Fruit fly (Drosophila melanogaster): ENCODE measurements around the gene Ythdf.
A peak's percentile ranks its signal among the peaks of the same experiment; 100 is the strongest.

The Ythdf gene

dm6 chr3R:25004763-25005162 is 34.3 kb downstream of the Ythdf start (continued):
- TF ChIP-seq OdsH (GFP tag; optimal IDR thresholded peaks at IDR 0.05) (peak; percentile 63), CG3032 (tag; optimal IDR thresholded peaks at IDR 0.05) (no peak), CG6854 (GFP tag; optimal IDR thresholded peaks at IDR 0.05) (no peak), lz (GFP tag; optimal IDR thresholded peaks at IDR 0.05) (no peak), cyc (GFP tag; optimal IDR thresholded peaks at IDR 0.05) (peak; percentile 30), CG31627 (GFP tag; optimal IDR thresholded peaks at IDR 0.05) (peak; percentile 10), CG4318 (GFP tag; optimal IDR thresholded peaks at IDR 0.05) (peak; percentile 52), CG8119 (GFP tag; IDR thresholded peaks at IDR 0.05) (peak; percentile 70; the same call in 2 of the 3 replicates)

- no peak for TF ChIP-seq CG34406 (GFP tag; optimal IDR thresholded peaks at IDR 0.05)
- TF ChIP-seq fkh (GFP tag; optimal IDR thresholded peaks at IDR 0.05) = peak; percentile 62
These were observed 35.0 kb downstream of the Ythdf start for dm6 chr3R:25004064-25004463.

- TF ChIP-seq fd59A (GFP tag; optimal IDR thresholded peaks at IDR 0.05) = no peak
- no peak for TF ChIP-seq CG16779 (tag; optimal IDR thresholded peaks at IDR 0.05)
- no peak for TF ChIP-seq fkh (GFP tag; optimal IDR thresholded peaks at IDR 0.05)
- TF ChIP-seq Smox (GFP tag; optimal IDR thresholded peaks at IDR 0.05) = no peak
- TF ChIP-seq Eip78C (GFP tag) = no peak
- TF ChIP-seq CG31627 (GFP tag; optimal IDR thresholded peaks at IDR 0.05) = no peak
- no peak for TF ChIP-seq dsx (GFP tag; optimal IDR thresholded peaks at IDR 0.05; ENCODE audit: poor library complexity, severe bottlenecking)
- no peak for TF ChIP-seq net (GFP tag; optimal IDR thresholded peaks at IDR 0.05)
- TF ChIP-seq Met (GFP tag; optimal IDR thresholded peaks at IDR 0.05) = no peak
These were observed 36.8 kb downstream of the Ythdf start for dm6 chr3R:25002257-25002656.

dm6 chr3R:24999575-24999974 is 39.5 kb downstream of the Ythdf start:
- no peak for TF ChIP-seq Eip93F (GFP tag; optimal IDR thresholded peaks at IDR 0.05)
- TF ChIP-seq Smox (GFP tag; optimal IDR thresholded peaks at IDR 0.05) = no peak
- no peak for TF ChIP-seq salr (GFP tag; optimal IDR thresholded peaks at IDR 0.05)
- TF ChIP-seq Sox102F (GFP tag; optimal IDR thresholded peaks at IDR 0.05) = no peak
- TF ChIP-seq OdsH (GFP tag; optimal IDR thresholded peaks at IDR 0.05) = no peak
- TF ChIP-seq CG11902 (GFP tag; optimal IDR thresholded peaks at IDR 0.05) = no peak
- TF ChIP-seq fkh (GFP tag; optimal IDR thresholded peaks at IDR 0.05) = no peak
- no peak for TF ChIP-seq CG6808 (GFP tag; optimal IDR thresholded peaks at IDR 0.05)
- TF ChIP-seq CG6792 (GFP tag; optimal IDR thresholded peaks at IDR 0.05) = no peak
- no peak for TF ChIP-seq Lpt (GFP tag; optimal IDR thresholded peaks at IDR 0.05)
- no peak for TF ChIP-seq CG31627 (GFP tag; optimal IDR thresholded peaks at IDR 0.05)
- TF ChIP-seq fd59A (GFP tag; optimal IDR thresholded peaks at IDR 0.05) = no peak
- no peak for TF ChIP-seq CG9139 (GFP tag; optimal IDR thresholded peaks at IDR 0.05)

- TF ChIP-seq CG32006 (GFP tag; optimal IDR thresholded peaks at IDR 0.05) = peak; percentile 33
- TF ChIP-seq CG6808 (GFP tag; optimal IDR thresholded peaks at IDR 0.05) = no peak
These were observed 41.8 kb downstream of the Ythdf start for dm6 chr3R:24997287-24997686.

DNA sequence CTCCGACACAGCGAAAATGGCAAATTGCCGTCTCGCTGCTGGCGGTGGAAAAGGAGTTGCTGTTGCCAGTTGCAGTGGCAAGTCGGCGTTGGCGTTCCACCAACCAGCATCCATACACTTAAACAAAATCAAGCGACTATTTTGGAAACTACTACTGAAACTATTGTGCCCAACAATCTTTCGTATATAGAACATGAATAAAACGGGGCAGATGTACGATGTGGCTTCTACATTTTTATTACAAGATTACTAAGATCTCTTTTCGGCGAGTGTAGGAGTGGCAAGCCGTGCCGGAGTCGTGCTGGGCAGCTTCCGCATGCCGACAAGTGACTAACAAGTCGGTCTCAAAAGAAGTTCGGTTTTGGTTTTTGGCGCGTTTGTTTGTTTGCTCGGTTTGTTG is 42.5 kb downstream of the Ythdf start:
- TF ChIP-seq CG1621 (tag; optimal IDR thresholded peaks at IDR 0.05) (no peak), CG15336 (GFP tag; IDR thresholded peaks at IDR 0.05) (peak; percentile 95), lz (GFP tag; optimal IDR thresholded peaks at IDR 0.05) (peak; percentile 43), Hr38 (GFP tag; optimal IDR thresholded peaks at IDR 0.05) (peak; percentile 66), ss (GFP tag; optimal IDR thresholded peaks at IDR 0.05) (no peak), fd59A (GFP tag; optimal IDR thresholded peaks at IDR 0.05) (no peak), CG32006 (GFP tag; optimal IDR thresholded peaks at IDR 0.05) (peak; percentile 91), CG8319 (GFP tag; optimal IDR thresholded peaks at IDR 0.05) (no peak), CG3032 (tag; optimal IDR thresholded peaks at IDR 0.05) (peak; percentile 24), Sox102F (GFP tag; optimal IDR thresholded peaks at IDR 0.05) (peak; percentile 66), Gug (GFP tag; IDR thresholded peaks at IDR 0.05) (peak; percentile 80), dsx (GFP tag; optimal IDR thresholded peaks at IDR 0.05; ENCODE audit: poor library complexity, severe bottlenecking) (no peak), CG7368 (GFP tag; optimal IDR thresholded peaks at IDR 0.05) (peak; percentile 49), CG8119 (GFP tag; IDR thresholded peaks at IDR 0.05) (peak; percentile 94), CG9139 (GFP tag; optimal IDR thresholded peaks at IDR 0.05) (no peak), CG11294 (GFP tag; IDR thresholded peaks at IDR 0.05) (peak; percentile 63), topi (GFP tag; optimal IDR thresholded peaks at IDR 0.05) (peak; percentile 57), Lpt (GFP tag; optimal IDR thresholded peaks at IDR 0.05) (peak; percentile 87), CG6854 (GFP tag; optimal IDR thresholded peaks at IDR 0.05) (no peak), vri (GFP tag; optimal IDR thresholded peaks at IDR 0.05) (peak; percentile 19), spab (GFP tag; optimal IDR thresholded peaks at IDR 0.05) (no peak), CG6808 (GFP tag; optimal IDR thresholded peaks at IDR 0.05) (no peak), CG6276 (GFP tag; optimal IDR thresholded peaks at IDR 0.05) (peak; percentile 82), achi (GFP tag; optimal IDR thresholded peaks at IDR 0.05) (peak; percentile 77), pdm3 (GFP tag; optimal IDR thresholded peaks at IDR 0.05) (peak; percentile 78), CG16779 (tag; optimal IDR thresholded peaks at IDR 0.05) (peak; percentile 48), CG34406 (GFP tag; optimal IDR thresholded peaks at IDR 0.05) (peak; percentile 32)

Measured in whole organism, prepupa.